Worm (Caenorhabditis elegans): ENCODE results near the gene C55A6.7.

DNA sequence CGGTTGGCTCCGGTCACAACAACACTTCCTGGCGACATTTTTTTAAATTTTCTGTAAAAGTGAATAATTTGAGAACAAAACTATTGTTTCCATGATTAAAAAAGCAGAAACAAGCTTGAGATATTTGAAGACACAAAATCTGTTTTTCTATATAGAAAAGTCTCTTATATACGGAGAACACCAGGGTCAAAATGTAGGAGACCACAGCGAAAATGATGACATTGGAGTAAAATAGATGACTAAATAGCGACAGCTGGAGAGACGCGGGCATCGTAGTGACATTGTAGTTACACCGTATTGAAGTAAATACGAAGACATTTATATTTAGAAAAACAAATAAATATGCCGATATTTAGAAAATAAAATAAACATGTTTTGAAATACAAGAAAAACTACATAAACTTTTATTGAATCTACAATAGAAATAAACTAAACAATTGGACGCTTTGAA lies 4.2 kb downstream of the C55A6.7 start, which contains the start of gene sdz-8:
- no peak for TF ChIP-seq scrt-1 (GFP tag; IDR thresholded peaks at IDR 0.05)
- TF ChIP-seq tbx-37 (GFP tag; conservative IDR thresholded peaks at IDR 0.05): no peak
- no peak for TF ChIP-seq B0310.2 (tag; optimal IDR thresholded peaks at IDR 0.05)
- no peak for TF ChIP-seq tra-4 (tag; optimal IDR thresholded peaks at IDR 0.05)
- no peak for TF ChIP-seq ceh-36 (tag; optimal IDR thresholded peaks at IDR 0.05)
- no peak for TF ChIP-seq ama-1 (optimal IDR thresholded peaks at IDR 0.05)
- no peak for TF ChIP-seq hmg-4 (GFP tag; optimal IDR thresholded peaks at IDR 0.05)
- TF ChIP-seq F13C5.2 (tag; optimal IDR thresholded peaks at IDR 0.05): no peak
- no peak for TF ChIP-seq aly-1 (tag; optimal IDR thresholded peaks at IDR 0.05)
- TF ChIP-seq sea-1 (GFP tag; conservative IDR thresholded peaks at IDR 0.05): no peak
- TF ChIP-seq hmbx-1 (tag; optimal IDR thresholded peaks at IDR 0.05): no peak
- TF ChIP-seq pes-1 (GFP tag; IDR thresholded peaks at IDR 0.05): no peak
- no peak for TF ChIP-seq tbx-11 (GFP tag; IDR thresholded peaks at IDR 0.05)

All from whole organism, early embryonic.